Worm (Caenorhabditis elegans) whole organism, early embryonic: ENCODE results near the gene C25F9.5.

Experiments used
- aly-1 ChIP-seq: sonication (generic microtip); optimal IDR thresholded peaks from 2 replicates; lab custom pipeline; 2016; ENCODE audit warnings: missing genetic modification characterization, missing compliant biosample characterization
- ama-1 ChIP-seq: fragments of 150-350 bp; optimal IDR thresholded peaks from 2 replicates; lab custom pipeline; 2014
- hnd-1 ChIP-seq: sonication (generic microtip); optimal IDR thresholded peaks from 2 replicates; lab custom pipeline; 2016; ENCODE audit warnings: missing genetic modification characterization, missing compliant biosample characterization
- tbx-37 ChIP-seq: fragments of 200-800 bp; sonication (Bioruptor generic); conservative IDR thresholded peaks from 2 replicates; pipeline ENCODE4 v1.3.6; 2022; ENCODE audit warnings: missing genetic modification reagents, missing genetic modification characterization, missing compliant biosample characterization
- tra-4 ChIP-seq: sonication (generic microtip); optimal IDR thresholded peaks from 2 replicates; lab custom pipeline; 2017; ENCODE audit warnings: missing genetic modification characterization, missing compliant biosample characterization

DNA sequence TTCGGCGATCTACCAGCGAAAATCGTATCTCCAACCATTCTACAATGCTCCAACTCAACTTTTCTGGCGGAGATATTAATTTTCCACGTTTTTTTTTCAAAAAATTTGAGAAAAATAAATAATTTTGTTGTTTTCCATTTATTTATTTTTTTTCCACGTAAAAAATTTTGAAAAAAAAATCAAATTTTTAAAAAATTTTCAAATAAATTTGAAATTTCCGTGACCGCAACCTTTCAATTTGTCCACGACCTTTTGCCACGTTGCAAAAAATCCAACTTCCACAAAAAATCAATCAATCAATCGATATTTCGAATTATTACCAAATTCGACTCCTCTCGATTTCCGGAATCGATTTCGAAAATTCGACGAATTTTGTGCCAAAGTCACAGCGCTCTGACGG lies 39.4 kb downstream of the C25F9.5 start, which contains the start of gene Y43F8A.2:
- TF ChIP-seq ama-1 (no peak), aly-1 (tag; lab: Kevin White, UChicago) (no peak), tbx-37 (GFP tag; lab: Robert Waterston, UW) (no peak), tra-4 (tag; lab: Kevin White, UChicago) (no peak), hnd-1 (tag; lab: Kevin White, UChicago) (no peak)
